Worm (Caenorhabditis elegans): ENCODE measurements around the gene F54H12.5.

DNA sequence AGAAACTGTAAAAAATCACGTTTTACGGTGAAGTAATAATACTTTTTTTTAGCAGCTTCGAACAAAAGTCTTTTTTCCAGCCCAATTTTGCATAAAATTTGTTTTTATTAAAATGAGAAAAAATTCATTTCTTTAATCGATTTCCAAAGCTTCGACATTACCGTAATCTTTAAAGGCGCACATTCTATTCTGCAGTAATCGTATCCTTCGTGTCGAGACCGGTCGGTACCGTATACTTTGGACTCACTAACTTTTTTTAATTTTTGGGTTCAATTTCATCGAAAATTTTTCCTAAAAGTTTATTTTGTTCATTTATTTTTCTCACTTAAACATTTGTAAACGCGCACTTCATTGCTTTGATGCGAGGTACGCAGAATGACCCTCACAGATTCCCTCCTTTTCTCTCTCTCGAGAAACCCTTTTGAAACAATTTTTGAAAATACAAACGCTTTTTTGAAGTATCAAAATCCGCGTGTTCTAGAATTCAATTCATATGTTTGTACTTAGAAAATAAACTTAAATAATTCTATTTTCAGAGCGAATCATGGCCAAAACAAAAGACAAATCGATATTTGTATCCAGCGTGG is 14.7 kb upstream of the F54H12.5 start, which contains the start of gene hrpk-2:
- TF ChIP-seq nhr-77 (tag; optimal IDR thresholded peaks at IDR 0.05) = no peak
- TF ChIP-seq blmp-1 (tag; optimal IDR thresholded peaks at IDR 0.05; ENCODE audit: insufficient read depth) = no peak
- no peak for TF ChIP-seq ztf-11 (tag; optimal IDR thresholded peaks at IDR 0.05)
- no peak for TF ChIP-seq nhr-6 (tag; optimal IDR thresholded peaks at IDR 0.05)
- TF ChIP-seq zag-1 (tag; optimal IDR thresholded peaks at IDR 0.05) = no peak
- TF ChIP-seq unc-62 (GFP tag; optimal IDR thresholded peaks at IDR 0.05) = no peak
- no peak for TF ChIP-seq nhr-25 (tag; optimal IDR thresholded peaks at IDR 0.05)

All from whole organism, L2 larva.